Fruit fly (Drosophila melanogaster) whole organism, embryonic: ENCODE measurements around the gene Hrb98DE.

Experiments used
- Antp ChIP-seq: fragments of 200-800 bp; sonication (Bioruptor generic); optimal IDR thresholded peaks from 3 replicates; lab custom pipeline; 2016; ENCODE audit warnings: missing biosample characterization, missing genetic modification characterization
- CG10543 ChIP-seq: fragments of 200-800 bp; sonication (Bioruptor generic); optimal IDR thresholded peaks from 3 replicates; lab custom pipeline; 2017; ENCODE audit warnings: missing biosample characterization, mild to moderate bottlenecking, missing genetic modification characterization, moderate library complexity
- CG11504 ChIP-seq: fragments of 200-800 bp; sonication (Bioruptor generic); optimal IDR thresholded peaks from 3 replicates; lab custom pipeline; 2019; ENCODE audit warnings: missing biosample characterization, mild to moderate bottlenecking, missing genetic modification characterization, moderate library complexity
- CG12104 ChIP-seq: fragments of 200-800 bp; sonication (Bioruptor generic); optimal IDR thresholded peaks from 3 replicates; lab custom pipeline; 2016; ENCODE audit warnings: missing biosample characterization, missing genetic modification characterization
- CG1233 ChIP-seq: fragments of 200-800 bp; sonication (Bioruptor generic); optimal IDR thresholded peaks from 4 replicates; lab custom pipeline; 2018; ENCODE audit warnings: missing biosample characterization, mild to moderate bottlenecking, missing genetic modification characterization
- CG12769 ChIP-seq: fragments of 200-800 bp; sonication (Bioruptor generic); optimal IDR thresholded peaks from 2 replicates; lab custom pipeline; 2019; ENCODE audit warnings: missing biosample characterization, mild to moderate bottlenecking, missing genetic modification characterization, moderate library complexity
- CG14441 ChIP-seq: fragments of 200-800 bp; sonication (Bioruptor generic); IDR thresholded peaks from 2 replicates; pipeline ENCODE4 v1.3.6; 2022; ENCODE audit warnings: missing biosample characterization, missing genetic modification characterization
- CG14710 ChIP-seq: fragments of 200-800 bp; sonication (Bioruptor generic); optimal IDR thresholded peaks from 3 replicates; lab custom pipeline; 2019; ENCODE audit warnings: missing biosample characterization, mild to moderate bottlenecking, missing genetic modification characterization, moderate library complexity
- CG15479 ChIP-seq: fragments of 200-800 bp; sonication (Bioruptor generic); optimal IDR thresholded peaks from 3 replicates; lab custom pipeline; 2019; ENCODE audit warnings: missing biosample characterization, mild to moderate bottlenecking, missing genetic modification characterization, moderate library complexity
- CG1602 ChIP-seq: fragments of 200-800 bp; sonication (Bioruptor generic); optimal IDR thresholded peaks from 3 replicates; lab custom pipeline; 2016; ENCODE audit warnings: missing biosample characterization, missing genetic modification characterization
- CG17385 ChIP-seq: fragments of 200-800 bp; sonication (Bioruptor generic); optimal IDR thresholded peaks from 3 replicates; lab custom pipeline; 2018; ENCODE audit warnings: missing biosample characterization, mild to moderate bottlenecking, missing genetic modification characterization
- CG18619 ChIP-seq: fragments of 200-800 bp; sonication (Bioruptor generic); optimal IDR thresholded peaks from 3 replicates; lab custom pipeline; 2017; ENCODE audit warnings: missing biosample characterization, mild to moderate bottlenecking, missing genetic modification characterization
- CG2120 ChIP-seq: fragments of 200-800 bp; sonication (Bioruptor generic); optimal IDR thresholded peaks from 3 replicates; lab custom pipeline; 2016; ENCODE audit warnings: missing biosample characterization, missing genetic modification characterization
- CG4360 ChIP-seq: fragments of 200-800 bp; sonication (Bioruptor generic); IDR thresholded peaks from 2 replicates; pipeline ENCODE4 v1.3.6; 2022; ENCODE audit warnings: missing biosample characterization, missing genetic modification characterization
- CG5180 ChIP-seq: fragments of 200-800 bp; sonication (Bioruptor generic); optimal IDR thresholded peaks from 3 replicates; lab custom pipeline; 2017; ENCODE audit warnings: missing biosample characterization, missing genetic modification characterization, mild to moderate bottlenecking, moderate library complexity, missing genetic modification reagents
- CG6689 ChIP-seq: fragments of 200-800 bp; sonication (Bioruptor generic); IDR thresholded peaks from 2 replicates; pipeline ENCODE4 v1.3.6; 2022; ENCODE audit warnings: missing biosample characterization, missing genetic modification characterization
- CG8388 ChIP-seq: fragments of 200-800 bp; sonication (Bioruptor generic); optimal IDR thresholded peaks from 2 replicates; lab custom pipeline; 2019; ENCODE audit warnings: missing biosample characterization, mild to moderate bottlenecking, missing genetic modification characterization, moderate library complexity
- CG8478 ChIP-seq: fragments of >200 bp; optimal IDR thresholded peaks from 2 replicates; lab custom pipeline; 2018
- CoRest ChIP-seq: fragments of 200-800 bp; sonication (Bioruptor generic); optimal IDR thresholded peaks from 3 replicates; lab custom pipeline; 2018; ENCODE audit warnings: missing biosample characterization, mild to moderate bottlenecking, missing genetic modification characterization, moderate library complexity
- Dbx ChIP-seq: fragments of 200-800 bp; sonication (Bioruptor generic); IDR thresholded peaks from 3 replicates; pipeline ENCODE4 v1.3.6; 2022; ENCODE audit warnings: missing biosample characterization, missing genetic modification characterization
- Dek ChIP-seq: fragments of 200-800 bp; sonication (Bioruptor generic); optimal IDR thresholded peaks from 3 replicates; lab custom pipeline; 2019; ENCODE audit warnings: missing biosample characterization, mild to moderate bottlenecking, missing genetic modification characterization, moderate library complexity
- Drgx ChIP-seq: fragments of 200-800 bp; sonication (Bioruptor generic); IDR thresholded peaks from 2 replicates; pipeline ENCODE4 v1.3.6; 2022; ENCODE audit warnings: missing biosample characterization, missing genetic modification characterization
- Ets65A ChIP-seq: fragments of 200-800 bp; sonication (Bioruptor generic); peaks from one replicate; lab custom pipeline; 2016; ENCODE audit warnings: missing biosample characterization, missing genetic modification characterization
- Gug ChIP-seq: fragments of 200-800 bp; sonication (Bioruptor generic); IDR thresholded peaks from 4 replicates; pipeline ENCODE4 v1.3.6; 2022; ENCODE audit warnings: missing biosample characterization, missing genetic modification characterization
- H15 ChIP-seq: fragments of 200-800 bp; sonication (Bioruptor generic); IDR thresholded peaks from 3 replicates; pipeline ENCODE4 v1.3.6; 2022; ENCODE audit warnings: missing biosample characterization, missing genetic modification characterization
- Hr51 ChIP-seq, 2 experiments: fragments of 200-800 bp; sonication (Bioruptor generic); optimal IDR thresholded peaks; 2 replicates in 1 of 2; 3 replicates in 1 of 2; lab custom pipeline; 2016 to 2018; ENCODE audit warnings: missing biosample characterization in 2 of 2, missing genetic modification characterization in 2 of 2, mild to moderate bottlenecking in 1 of 2, moderate library complexity in 1 of 2
- Mad ChIP-seq: fragments of 200-800 bp; sonication (Bioruptor generic); optimal IDR thresholded peaks from 2 replicates; lab custom pipeline; 2016; ENCODE audit warnings: missing biosample characterization, missing genetic modification characterization
- Mrtf ChIP-seq: fragments of 200-800 bp; sonication (Bioruptor generic); IDR thresholded peaks from 3 replicates; pipeline ENCODE4 v1.3.6; 2022; ENCODE audit warnings: missing biosample characterization, missing genetic modification characterization
- Neu2 ChIP-seq: fragments of 200-800 bp; sonication (Bioruptor generic); optimal IDR thresholded peaks from 3 replicates; lab custom pipeline; 2016; ENCODE audit warnings: missing biosample characterization, missing genetic modification characterization, borderline replicate concordance
- Side ChIP-seq: fragments of 200-800 bp; sonication (Bioruptor generic); optimal IDR thresholded peaks from 2 replicates; lab custom pipeline; 2016; ENCODE audit warnings: missing biosample characterization, missing genetic modification characterization
- bab2 ChIP-seq: fragments of 200-800 bp; sonication (Bioruptor generic); optimal IDR thresholded peaks from 2 replicates; lab custom pipeline; 2016; ENCODE audit warnings: missing biosample characterization, missing genetic modification characterization
- cad ChIP-seq: fragments of >200 bp; optimal IDR thresholded peaks from 2 replicates; lab custom pipeline; 2017; ENCODE audit warnings: missing biosample characterization, missing genetic modification characterization
- cato ChIP-seq: fragments of 200-800 bp; sonication (Bioruptor generic); optimal IDR thresholded peaks from 2 replicates; lab custom pipeline; 2016; ENCODE audit warnings: missing biosample characterization, missing genetic modification characterization, borderline replicate concordance
- ci ChIP-seq: fragments of 200-800 bp; sonication (Bioruptor generic); IDR thresholded peaks from 3 replicates; pipeline ENCODE4 v1.3.6; 2022; ENCODE audit warnings: missing biosample characterization, missing genetic modification characterization
- croc ChIP-seq: fragments of 200-800 bp; sonication (Bioruptor generic); conservative IDR thresholded peaks from 3 replicates; pipeline ENCODE4 v1.3.6; 2022; ENCODE audit warnings: missing biosample characterization, missing genetic modification characterization
- cwo ChIP-seq: fragments of 200-800 bp; sonication (Bioruptor generic); optimal IDR thresholded peaks from 3 replicates; lab custom pipeline; 2017; ENCODE audit warnings: missing biosample characterization, missing genetic modification characterization, mild to moderate bottlenecking, moderate library complexity, missing genetic modification reagents
- dimm ChIP-seq: fragments of 200-800 bp; sonication (Bioruptor generic); IDR thresholded peaks from 2 replicates; pipeline ENCODE4 v1.3.6; 2022; ENCODE audit warnings: missing biosample characterization, missing genetic modification characterization
- disco-r ChIP-seq: fragments of 200-800 bp; sonication (Bioruptor generic); optimal IDR thresholded peaks from 2 replicates; lab custom pipeline; 2016; ENCODE audit warnings: missing biosample characterization, missing genetic modification characterization
- eve ChIP-seq, 2 experiments: fragments of >200 bp; optimal IDR thresholded peaks; 2 replicates each; lab custom pipeline; 2017; ENCODE audit warnings: missing biosample characterization in 2 of 2, missing genetic modification characterization in 2 of 2
- lbe ChIP-seq: fragments of 200-800 bp; sonication (Bioruptor generic); optimal IDR thresholded peaks from 2 replicates; lab custom pipeline; 2016; ENCODE audit warnings: missing biosample characterization, mild to moderate bottlenecking, missing genetic modification characterization
- lilli ChIP-seq: fragments of 200-800 bp; sonication (Bioruptor generic); optimal IDR thresholded peaks from 3 replicates; lab custom pipeline; 2016; ENCODE audit warnings: missing biosample characterization, missing genetic modification characterization
- lola ChIP-seq, 3 experiments: fragments of >200 bp in 2 of 3; fragments of 200-800 bp in 1 of 3; sonication (Bioruptor generic) in 1 of 3; optimal IDR thresholded peaks; 2 replicates each; lab custom pipeline; 2017 to 2019; ENCODE audit warnings: missing biosample characterization in 3 of 3, missing genetic modification characterization in 3 of 3, mild to moderate bottlenecking in 1 of 3, moderate library complexity in 1 of 3
- mirr ChIP-seq: fragments of 200-800 bp; sonication (Bioruptor generic); optimal IDR thresholded peaks from 3 replicates; lab custom pipeline; 2018; ENCODE audit warnings: missing biosample characterization, mild to moderate bottlenecking, missing genetic modification characterization
- onecut ChIP-seq: fragments of 200-800 bp; sonication (Bioruptor generic); IDR thresholded peaks from 2 replicates; pipeline ENCODE4 v1.3.6; 2022; ENCODE audit warnings: missing biosample characterization, missing genetic modification characterization
- p53 ChIP-seq: fragments of 200-800 bp; sonication (Bioruptor generic); optimal IDR thresholded peaks from 2 replicates; lab custom pipeline; 2016; ENCODE audit warnings: missing biosample characterization, missing genetic modification characterization
- row ChIP-seq: fragments of 200-800 bp; sonication (Bioruptor generic); IDR thresholded peaks from 3 replicates; pipeline ENCODE4 v1.3.6; 2022; ENCODE audit warnings: missing biosample characterization, missing genetic modification characterization
- seq ChIP-seq: fragments of 200-800 bp; sonication (Bioruptor generic); IDR thresholded peaks from 2 replicates; pipeline ENCODE4 v1.3.6; 2022; ENCODE audit warnings: missing biosample characterization, missing genetic modification characterization
- sob ChIP-seq: fragments of 200-800 bp; sonication (Bioruptor generic); IDR thresholded peaks from 2 replicates; pipeline ENCODE4 v1.3.6; 2022; ENCODE audit warnings: missing biosample characterization, missing genetic modification characterization
- tap ChIP-seq: fragments of 200-800 bp; optimal IDR thresholded peaks from 3 replicates; lab custom pipeline; 2019; ENCODE audit warnings: missing biosample characterization, mild to moderate bottlenecking, missing genetic modification characterization, moderate library complexity
- tgo ChIP-seq: fragments of 200-800 bp; sonication (Bioruptor generic); IDR thresholded peaks from 3 replicates; pipeline ENCODE4 v1.3.6; 2022; ENCODE audit warnings: missing biosample characterization, missing genetic modification characterization
- zfh1 ChIP-seq: fragments of 200-800 bp; sonication (Bioruptor generic); IDR thresholded peaks from 3 replicates; pipeline ENCODE4 v1.3.6; 2022; ENCODE audit warnings: missing biosample characterization, missing genetic modification characterization

The Hrb98DE gene

DNA sequence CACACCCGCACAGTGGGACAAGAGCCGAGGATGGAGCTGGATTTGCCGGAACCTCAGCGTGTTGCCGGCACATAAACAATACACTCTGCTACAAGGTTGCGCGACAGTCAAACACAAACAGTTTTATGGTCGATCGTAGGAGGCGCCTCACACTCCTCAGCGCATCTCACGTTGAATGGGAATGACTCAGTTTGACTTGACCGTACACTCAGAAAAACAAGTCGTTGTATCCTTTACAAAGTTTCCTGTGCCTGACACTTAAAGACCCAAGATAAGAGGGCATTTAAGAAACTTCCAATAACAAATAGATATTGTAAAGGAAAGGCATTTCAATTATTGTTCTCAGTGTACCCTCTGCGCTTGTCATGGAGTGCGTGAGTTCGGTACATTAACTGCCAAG, 32.1 kb downstream of the Hrb98DE start (continued):
- TF ChIP-seq lola (GFP tag; optimal IDR thresholded peaks at IDR 0.05; lab: Kevin White, UChicago): peak in 1 of 3 experiments; percentile 13
- TF ChIP-seq Dek (tag; lab: Kevin White, UChicago): peak; percentile 9
- TF ChIP-seq zfh1 (GFP tag; lab: Robert Waterston, UW): peak; percentile 74; the same call in 2 of the 3 replicates
- TF ChIP-seq p53: peak; percentile 14
- peak; percentile 39; the same call in 1 of the 3 replicates for TF ChIP-seq croc (GFP tag; lab: Robert Waterston, UW)
- peak; percentile 61 for TF ChIP-seq CG14710 (tag; lab: Kevin White, UChicago)
- peak; percentile 50 for TF ChIP-seq CG14441 (GFP tag; lab: Robert Waterston, UW)
- TF ChIP-seq row (GFP tag; lab: Robert Waterston, UW): peak; percentile 69
- peak; percentile 52 for TF ChIP-seq CG8388 (GFP tag; lab: Kevin White, UChicago)
- 0 out of 2 replicates have a peak, but pooled peaks have one; percentile 16 for TF ChIP-seq sob (GFP tag; lab: Robert Waterston, UW)
- peak; percentile 53 for TF ChIP-seq CG2120 (GFP tag; lab: Kevin White, UChicago)
- TF ChIP-seq Drgx (GFP tag; lab: Robert Waterston, UW): 0 out of 2 replicates have a peak, but pooled peaks have one; percentile 42
- TF ChIP-seq Neu2 (GFP tag; lab: Kevin White, UChicago): peak; percentile 45
- peak; percentile 45 for TF ChIP-seq CG12769
- TF ChIP-seq Mrtf (GFP tag; lab: Robert Waterston, UW): no peak
- TF ChIP-seq CG4360 (GFP tag; lab: Robert Waterston, UW): no peak
- TF ChIP-seq CG6689: peak; percentile 65
- peak; percentile 60 for TF ChIP-seq Antp (GFP tag; lab: Kevin White, UChicago)
- no peak for TF ChIP-seq CG8478 (lab: Kevin White, UChicago)
- TF ChIP-seq lilli: peak; percentile 55
- peak; percentile 34 for TF ChIP-seq bab2 (GFP tag; lab: Kevin White, UChicago)
- peak; percentile 6 for TF ChIP-seq CG17385 (GFP tag; lab: Kevin White, UChicago)
- TF ChIP-seq seq (GFP tag; lab: Robert Waterston, UW): no peak
- peak; percentile 46 for TF ChIP-seq CG15479
- peak; percentile 89 for TF ChIP-seq cad (GFP tag; lab: Kevin White, UChicago)
- peak; percentile 50 for TF ChIP-seq Side
- peak; percentile 28 to 35 for TF ChIP-seq Hr51 (GFP tag; optimal IDR thresholded peaks at IDR 0.05; lab: Kevin White, UChicago)
- peak; percentile 53; the same call in 3 of the 4 replicates for TF ChIP-seq Gug (GFP tag; lab: Robert Waterston, UW)
- TF ChIP-seq onecut (GFP tag; lab: Robert Waterston, UW): peak; percentile 50; the same call in 1 of the 2 replicates
- peak; percentile 66 for TF ChIP-seq CG1233 (GFP tag; lab: Kevin White, UChicago)
- TF ChIP-seq Mad (GFP tag; lab: Kevin White, UChicago): peak; percentile 10
- TF ChIP-seq lbe (GFP tag; lab: Kevin White, UChicago): no peak
- no peak for TF ChIP-seq CG10543 (GFP tag; lab: Kevin White, UChicago)
- TF ChIP-seq ci (GFP tag; lab: Robert Waterston, UW): peak; percentile 74; the same call in 1 of the 3 replicates
- TF ChIP-seq mirr (GFP tag; lab: Kevin White, UChicago): no peak
- TF ChIP-seq eve (GFP tag; optimal IDR thresholded peaks at IDR 0.05; lab: Kevin White, UChicago): peak; percentile 18 to 54
- peak; percentile 26 for TF ChIP-seq CoRest (tag; lab: Kevin White, UChicago)
- TF ChIP-seq cwo: peak; percentile 44
- peak; percentile 15 for TF ChIP-seq CG12104
- no peak for TF ChIP-seq CG18619 (GFP tag; lab: Kevin White, UChicago)
- peak; percentile 71 for TF ChIP-seq CG11504 (tag; lab: Kevin White, UChicago)
- TF ChIP-seq disco-r: peak; percentile 24
- peak; percentile 2 for TF ChIP-seq CG5180 (GFP tag; lab: Kevin White, UChicago)
- TF ChIP-seq H15 (GFP tag; lab: Robert Waterston, UW): no peak
- peak; percentile 13 for TF ChIP-seq CG1602 (GFP tag; lab: Kevin White, UChicago)
- 0 out of 3 replicates have a peak, but pooled peaks have one; percentile 52 for TF ChIP-seq Dbx
- TF ChIP-seq tgo (GFP tag; lab: Robert Waterston, UW): peak; percentile 48; the same call in 2 of the 3 replicates
- TF ChIP-seq tap (tag; lab: Kevin White, UChicago): peak; percentile 35
- peak; percentile 90 for TF ChIP-seq Ets65A
- TF ChIP-seq cato (GFP tag; lab: Kevin White, UChicago): no peak
- TF ChIP-seq dimm (GFP tag; lab: Robert Waterston, UW): no peak
